Fruit fly (Drosophila melanogaster) whole organism, pupa: ENCODE results near the gene NijA.
A peak's percentile ranks its signal among the peaks of the same experiment; 100 is the strongest.

ENCODE experiments used
- CG12605 ChIP-seq: fragments of 200-800 bp; sonication (Bioruptor generic); IDR thresholded peaks from 2 replicates; pipeline ENCODE4 v1.3.6; 2022; ENCODE audit warnings: missing biosample characterization, missing genetic modification characterization
- CG13204 ChIP-seq: fragments of 200-800 bp; sonication (Bioruptor generic); optimal IDR thresholded peaks from 2 replicates; lab custom pipeline; 2018; ENCODE audit warnings: missing biosample characterization, mild to moderate bottlenecking, missing genetic modification characterization, moderate library complexity
- CG8301 ChIP-seq: fragments of 200-800 bp; sonication (Bioruptor generic); optimal IDR thresholded peaks from 2 replicates; lab custom pipeline; 2018; ENCODE audit warnings: missing biosample characterization, mild to moderate bottlenecking, missing genetic modification characterization
- EcR ChIP-seq: fragments of 200-800 bp; sonication (Bioruptor generic); optimal IDR thresholded peaks from 3 replicates; lab custom pipeline; 2019; ENCODE audit warnings: missing biosample characterization, missing genetic modification characterization, mild to moderate bottlenecking, moderate library complexity, missing genetic modification reagents
- Pif1B ChIP-seq: fragments of 200-800 bp; sonication (Bioruptor generic); optimal IDR thresholded peaks from 3 replicates; lab custom pipeline; 2016; ENCODE audit warnings: missing biosample characterization, missing genetic modification characterization
- fd96Ca ChIP-seq: fragments of 200-800 bp; sonication (Bioruptor generic); IDR thresholded peaks from 3 replicates; pipeline ENCODE4 v1.3.6; 2022; ENCODE audit warnings: missing biosample characterization, missing genetic modification characterization
- rn ChIP-seq: fragments of 200-800 bp; sonication (Bioruptor generic); IDR thresholded peaks from 2 replicates; pipeline ENCODE4 v1.3.6; 2022; ENCODE audit warnings: missing biosample characterization, missing genetic modification characterization

DNA sequence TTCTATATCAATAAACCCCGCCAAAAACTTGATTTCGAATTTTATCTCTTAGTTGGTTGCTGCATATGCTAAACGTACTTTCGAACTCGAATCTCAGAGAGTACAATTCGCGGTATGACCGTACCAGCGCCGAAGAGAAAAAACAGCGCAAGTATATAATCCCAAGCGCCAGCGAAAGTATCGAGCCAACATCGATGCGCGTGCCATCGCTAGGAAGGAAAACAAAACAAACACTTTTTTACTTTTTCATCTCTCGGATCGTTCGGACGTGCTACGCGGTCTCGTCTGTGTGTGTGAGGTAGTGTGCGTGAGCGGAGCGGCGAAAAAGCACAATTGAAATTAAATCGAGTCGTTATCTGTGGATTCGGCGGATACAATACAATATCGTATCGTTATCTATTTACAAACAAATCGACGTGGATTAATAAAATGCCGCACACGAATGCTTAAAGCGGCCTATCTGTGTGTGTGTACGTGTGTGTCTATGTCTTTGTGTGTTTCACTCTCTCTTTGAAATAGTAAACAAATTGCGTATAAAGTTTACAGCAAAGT lies 32.1 kb downstream of the NijA start, which contains the start of gene simj:
- peak; percentile 22 for TF ChIP-seq EcR (GFP tag; lab: Kevin White, UChicago)
- TF ChIP-seq CG8301, result peak; percentile 34
- TF ChIP-seq rn (GFP tag; lab: Robert Waterston, UW), result 0 out of 2 replicates have a peak, but pooled peaks have one; percentile 35
- peak; percentile 62; the same call in 1 of the 2 replicates for TF ChIP-seq CG12605 (GFP tag; lab: Robert Waterston, UW)
- peak; percentile 69 for TF ChIP-seq CG13204 (GFP tag; lab: Kevin White, UChicago)
- TF ChIP-seq fd96Ca (GFP tag; lab: Robert Waterston, UW), result peak; percentile 76
- peak; percentile 34 for TF ChIP-seq Pif1B (GFP tag; lab: Kevin White, UChicago)
